Comparison of ENCODE assay signal across 1 fruit fly cellular context in genomic region chr3R:6182511-6182910, dm6.
TF ChIP-seq lines count a peak whose summit lies in the region.

No protein-coding gene starts in this region.

TF ChIP-seq in whole organism, embryonic, 481 proteins besides CTCF, POLR2A, EP300 and RAD21 (continued from another document):
- TF ChIP-seq CG6654 (GFP tag; optimal IDR thresholded peaks at IDR 0.05; lab: Kevin White, UChicago) (no peak), cas (GFP tag; IDR thresholded peaks at IDR 0.05; lab: Robert Waterston, UW) (no peak), Tbp (GFP tag; optimal IDR thresholded peaks at IDR 0.05; lab: Kevin White, UChicago) (no peak), chinmo (GFP tag; IDR thresholded peaks at IDR 0.05; lab: Robert Waterston, UW; ENCODE audit: partially characterized antibody) (no peak), hbn (GFP tag; IDR thresholded peaks at IDR 0.05; lab: Robert Waterston, UW; ENCODE audit: partially characterized antibody) (no peak), CG13296 (GFP tag; optimal IDR thresholded peaks at IDR 0.05; lab: Kevin White, UChicago) (peak; percentile 45), Asciz (GFP tag; optimal IDR thresholded peaks at IDR 0.05; lab: Kevin White, UChicago) (peak; percentile 45), Kr (GFP tag; optimal IDR thresholded peaks at IDR 0.05; lab: Kevin White, UChicago) (no peak), Fer2 (tag; optimal IDR thresholded peaks at IDR 0.05; lab: Kevin White, UChicago) (no peak), dan (GFP tag; IDR thresholded peaks at IDR 0.05; lab: Robert Waterston, UW) (no peak), dati (GFP tag; IDR thresholded peaks at IDR 0.05; lab: Robert Waterston, UW) (no peak), Blimp-1 (GFP tag; optimal IDR thresholded peaks at IDR 0.05; lab: Kevin White, UChicago) (peak; percentile 60), repo (GFP tag; optimal IDR thresholded peaks at IDR 0.05; lab: Kevin White, UChicago) (no peak), vnd (GFP tag; IDR thresholded peaks at IDR 0.05; lab: Robert Waterston, UW; ENCODE audit: partially characterized antibody) (no peak), CG12659 (GFP tag; optimal IDR thresholded peaks at IDR 0.05; lab: Kevin White, UChicago) (no peak), HLHmδ (GFP tag; optimal IDR thresholded peaks at IDR 0.05; lab: Kevin White, UChicago) (no peak), Sox100B (GFP tag; optimal IDR thresholded peaks at IDR 0.05; lab: Kevin White, UChicago) (peak; percentile 18), ara (GFP tag; IDR thresholded peaks at IDR 0.05; lab: Robert Waterston, UW) (peak; percentile 47; the same call in 1 of the 2 replicates), CG2202 (tag; optimal IDR thresholded peaks at IDR 0.05; lab: Kevin White, UChicago) (peak; percentile 13), sob (GFP tag; IDR thresholded peaks at IDR 0.05; lab: Robert Waterston, UW) (peak; percentile 42; the same call in 1 of the 2 replicates), CG31388 (GFP tag; optimal IDR thresholded peaks at IDR 0.05; lab: Kevin White, UChicago) (no peak), Rfx (GFP tag; IDR thresholded peaks at IDR 0.05; lab: Robert Waterston, UW) (peak; percentile 26; the same call in 1 of the 2 replicates), CG11504 (tag; optimal IDR thresholded peaks at IDR 0.05; lab: Kevin White, UChicago) (peak; percentile 35), grn (GFP tag; optimal IDR thresholded peaks at IDR 0.05; lab: Kevin White, UChicago) (no peak), disco-r (GFP tag; optimal IDR thresholded peaks at IDR 0.05; lab: Kevin White, UChicago) (no peak), Lhr (GFP tag; optimal IDR thresholded peaks at IDR 0.05; lab: Kevin White, UChicago) (no peak), usp (GFP tag; optimal IDR thresholded peaks at IDR 0.05; lab: Kevin White, UChicago) (no peak), Dad (GFP tag; optimal IDR thresholded peaks at IDR 0.05; lab: Kevin White, UChicago) (no peak), org-1 (GFP tag; optimal IDR thresholded peaks at IDR 0.05; lab: Kevin White, UChicago) (peak; percentile 42), scrt (GFP tag; optimal IDR thresholded peaks at IDR 0.05; lab: Kevin White, UChicago) (no peak), maf-S (GFP tag; optimal IDR thresholded peaks at IDR 0.05; lab: Kevin White, UChicago) (no peak), onecut (GFP tag; IDR thresholded peaks at IDR 0.05; lab: Robert Waterston, UW) (peak; percentile 50), CG31441 (GFP tag; IDR thresholded peaks at IDR 0.05; lab: Robert Waterston, UW) (peak; percentile 33; the same call in 1 of the 2 replicates), CHES-1-like (GFP tag; optimal IDR thresholded peaks at IDR 0.05; lab: Kevin White, UChicago) (no peak), CG3281 (GFP tag; optimal IDR thresholded peaks at IDR 0.05; lab: Kevin White, UChicago) (peak; percentile 44), GATAe (GFP tag; conservative IDR thresholded peaks at IDR 0.05; lab: Robert Waterston, UW) (no peak), sr (GFP tag; IDR thresholded peaks at IDR 0.05; lab: Robert Waterston, UW) (0 out of 3 replicates have a peak, but pooled peaks have one; percentile 38), CG18764 (GFP tag; optimal IDR thresholded peaks at IDR 0.05; lab: Kevin White, UChicago) (peak; percentile 5), CG3407 (GFP tag; optimal IDR thresholded peaks at IDR 0.05; lab: Kevin White, UChicago) (peak; percentile 52)
TF ChIP-seq in whole organism, embryonic: peak in this region for 78.
